Worm (Caenorhabditis elegans): ENCODE measurements around the gene E01G6.1.

DNA sequence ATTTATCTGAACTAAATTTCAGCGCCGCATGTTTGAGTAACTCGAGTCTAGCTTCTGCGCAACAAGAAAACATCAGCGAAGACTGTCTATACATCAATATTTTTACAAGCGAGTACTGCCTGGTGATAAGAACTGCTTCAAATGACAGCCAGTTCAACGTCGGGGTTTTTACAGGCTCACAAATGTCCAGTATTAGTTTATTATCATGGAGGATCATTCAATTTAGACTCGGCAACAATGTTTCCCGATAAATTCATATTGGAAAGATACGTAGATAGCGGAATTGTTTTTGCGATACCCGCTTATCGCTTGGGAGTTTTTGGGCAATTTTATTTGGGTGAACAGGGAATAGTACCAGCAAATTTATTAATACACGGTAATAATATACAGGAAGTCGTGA lies 30.3 kb upstream of the E01G6.1 start:
- TF ChIP-seq him-1 (tag; optimal IDR thresholded peaks at IDR 0.05) (no peak), dao-5 (tag; optimal IDR thresholded peaks at IDR 0.05) (no peak)

Data from whole organism, L4/young adult.